Fruit fly (Drosophila melanogaster): ENCODE data around the gene LManII.
A peak's percentile ranks its signal among the peaks of the same experiment; 100 is the strongest.

LManII gene

dm6 chr2L:10430802-10431476, 26.5 kb upstream of the LManII start, which contains the start of the genes Bug22 and TfIIB (continued):
- TF ChIP-seq Jarid2 (GFP tag; optimal IDR thresholded peaks at IDR 0.05) (no peak), sima (GFP tag; optimal IDR thresholded peaks at IDR 0.05) (no peak), zfh2 (GFP tag; optimal IDR thresholded peaks at IDR 0.05) (peak; percentile 75), shn (GFP tag; optimal IDR thresholded peaks at IDR 0.05) (peak; percentile 71), CG13123 (GFP tag; optimal IDR thresholded peaks at IDR 0.05) (peak; percentile 65), Hr78 (GFP tag; optimal IDR thresholded peaks at IDR 0.05) (no peak), CG12659 (GFP tag; optimal IDR thresholded peaks at IDR 0.05) (peak; percentile 83), Six4 (GFP tag; optimal IDR thresholded peaks at IDR 0.05) (peak; percentile 55), CG15269 (tag; optimal IDR thresholded peaks at IDR 0.05) (no peak), ewg (GFP tag; optimal IDR thresholded peaks at IDR 0.05) (peak; percentile 49), gfzf (GFP tag; optimal IDR thresholded peaks at IDR 0.05) (peak; percentile 15), CG1024 (GFP tag; IDR thresholded peaks at IDR 0.05) (peak; percentile 73), CG12299 (tag; optimal IDR thresholded peaks at IDR 0.05) (peak; percentile 28), lilli (GFP tag; optimal IDR thresholded peaks at IDR 0.05) (peak; percentile 86), ATbp (GFP tag; optimal IDR thresholded peaks at IDR 0.05) (no peak), CG8478 (optimal IDR thresholded peaks at IDR 0.05) (no peak), Myb (GFP tag; optimal IDR thresholded peaks at IDR 0.05) (peak; percentile 20), Bdp1 (GFP tag; optimal IDR thresholded peaks at IDR 0.05) (peak; percentile 27), danr (GFP tag; IDR thresholded peaks at IDR 0.05) (no peak), CG12769 (tag; optimal IDR thresholded peaks at IDR 0.05) (no peak), CG10274 (GFP tag; optimal IDR thresholded peaks at IDR 0.05) (no peak), CG16813 (GFP tag; IDR thresholded peaks at IDR 0.05; ENCODE audit: partially characterized antibody) (0 out of 3 replicates have a peak, but pooled peaks have one; percentile 36), CG2120 (GFP tag; optimal IDR thresholded peaks at IDR 0.05) (peak; percentile 86), abd-A (tag; optimal IDR thresholded peaks at IDR 0.05) (no peak), Kr (GFP tag; optimal IDR thresholded peaks at IDR 0.05) (no peak), CG32767 (GFP tag; IDR thresholded peaks at IDR 0.05) (no peak), Nf-YC (tag; optimal IDR thresholded peaks at IDR 0.05) (peak; percentile 75), Dfd (GFP tag; optimal IDR thresholded peaks at IDR 0.05) (no peak), rib (GFP tag; IDR thresholded peaks at IDR 0.05) (peak; percentile 79), CG18262 (tag; optimal IDR thresholded peaks at IDR 0.05) (peak; percentile 72), HmgZ (tag; optimal IDR thresholded peaks at IDR 0.05) (peak; percentile 54), vvl (GFP tag; IDR thresholded peaks at IDR 0.05) (peak; percentile 84), CG6654 (GFP tag; optimal IDR thresholded peaks at IDR 0.05) (no peak), CG2116 (GFP tag; optimal IDR thresholded peaks at IDR 0.05) (peak; percentile 75), CG8089 (GFP tag; optimal IDR thresholded peaks at IDR 0.05) (peak; percentile 27), Rfx (GFP tag; IDR thresholded peaks at IDR 0.05) (peak; percentile 91), CG8388 (GFP tag; optimal IDR thresholded peaks at IDR 0.05) (peak; percentile 45), CG6765 (GFP tag; optimal IDR thresholded peaks at IDR 0.05) (no peak), z (GFP tag; IDR thresholded peaks at IDR 0.05) (no peak), CG12219 (GFP tag; optimal IDR thresholded peaks at IDR 0.05) (peak; percentile 28), trem (tag; optimal IDR thresholded peaks at IDR 0.05) (peak; percentile 56), CG18476 (GFP tag; optimal IDR thresholded peaks at IDR 0.05) (peak; percentile 57), CG12104 (GFP tag; optimal IDR thresholded peaks at IDR 0.05) (peak; percentile 60), ara (GFP tag; IDR thresholded peaks at IDR 0.05) (peak; percentile 38; the same call in 1 of the 2 replicates), HLH54F (GFP tag; optimal IDR thresholded peaks at IDR 0.05) (peak; percentile 83), tx (GFP tag; optimal IDR thresholded peaks at IDR 0.05) (peak; percentile 46), klu (GFP tag; IDR thresholded peaks at IDR 0.05) (no peak), knrl (GFP tag; IDR thresholded peaks at IDR 0.05; ENCODE audit: partially characterized antibody) (no peak), CG7372 (GFP tag; IDR thresholded peaks at IDR 0.05) (peak; percentile 17; the same call in 1 of the 2 replicates), CG13287 (GFP tag; IDR thresholded peaks at IDR 0.05; ENCODE audit: partially characterized antibody) (peak; percentile 47)

Measured in whole organism, embryonic.